Fruit fly (Drosophila melanogaster): ENCODE results near the gene Fpgs2.

Gene Fpgs2

DNA sequence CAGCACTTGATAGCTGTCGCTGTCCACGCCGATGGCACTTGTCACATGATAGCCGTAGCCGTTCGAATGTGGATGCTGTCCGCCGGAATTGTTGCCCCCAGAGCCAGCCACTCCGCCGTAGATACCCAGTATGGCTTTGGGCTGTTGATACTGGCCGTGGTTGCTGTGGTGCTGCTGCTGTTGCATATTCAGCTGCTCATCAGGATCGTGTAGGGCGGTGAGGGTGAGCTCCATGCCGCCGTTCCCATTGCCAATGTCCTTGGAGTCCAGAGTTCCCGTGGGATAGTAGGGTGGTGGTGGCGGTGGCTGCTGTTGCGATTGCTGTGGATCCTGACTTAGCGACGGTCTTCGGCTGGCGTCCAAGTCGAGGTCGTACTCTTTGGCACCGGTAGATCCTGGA lies 2.8 kb upstream of the Fpgs2 start:
- TF ChIP-seq Vsx2 (GFP tag; optimal IDR thresholded peaks at IDR 0.05; ENCODE audit: partially characterized antibody), result no peak
- no peak for TF ChIP-seq pan (optimal IDR thresholded peaks at IDR 0.05)
- TF ChIP-seq Hr78 (GFP tag; optimal IDR thresholded peaks at IDR 0.05), result no peak
- TF ChIP-seq Dif (GFP tag; optimal IDR thresholded peaks at IDR 0.05; ENCODE audit: partially characterized antibody), result no peak
- no peak for TF ChIP-seq brk (GFP tag; optimal IDR thresholded peaks at IDR 0.05)

DNA sequence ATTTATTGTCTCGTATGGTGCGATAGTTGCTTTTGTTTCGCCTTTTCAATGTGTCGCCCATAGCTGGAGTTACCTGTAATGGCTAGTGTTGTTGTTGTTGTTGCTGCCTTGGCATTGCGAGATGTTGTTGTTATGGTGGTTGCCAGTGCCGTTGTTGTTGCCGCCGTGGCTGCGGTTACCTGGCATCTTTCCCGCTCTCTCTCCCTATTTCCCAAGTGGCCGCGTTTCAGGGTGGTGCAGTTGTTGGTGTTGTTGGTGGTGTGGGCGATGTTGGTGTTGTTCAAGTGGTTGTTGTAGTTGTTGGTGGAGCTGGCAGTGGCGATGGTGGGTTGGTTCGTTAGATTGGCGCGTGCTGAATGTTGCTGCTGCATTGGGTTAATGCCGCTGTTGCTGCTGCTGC lies 567 bp upstream of the Fpgs2 start:
- TF ChIP-seq Dfd (GFP tag; optimal IDR thresholded peaks at IDR 0.05) (peak; percentile 66), br (GFP tag; optimal IDR thresholded peaks at IDR 0.05) (no peak)

DNA sequence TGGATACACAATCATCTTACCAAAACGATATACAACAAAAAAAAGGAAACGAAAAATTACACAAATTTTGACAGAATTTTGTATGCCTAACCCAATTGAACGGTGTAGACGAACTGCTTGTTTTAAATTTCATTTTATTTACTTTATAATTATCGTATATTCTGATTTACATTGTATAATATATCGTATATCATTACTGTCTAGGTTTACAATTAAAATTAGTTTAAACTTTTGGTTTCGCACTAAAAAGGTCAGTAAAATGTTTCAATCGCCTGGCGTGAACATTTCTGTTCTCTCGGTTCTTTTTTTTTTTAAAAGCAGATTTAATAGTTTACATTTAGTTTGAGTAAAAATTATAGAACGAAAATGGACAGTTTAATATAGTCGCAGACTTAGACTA lies 11.3 kb downstream of the Fpgs2 start, which contains the start of gene capu:
capu (minus strand) TSS at position 101 of the 400 bp plus-strand sequence.
- TF ChIP-seq Myc (optimal IDR thresholded peaks at IDR 0.05) (no peak), dsf (GFP tag; optimal IDR thresholded peaks at IDR 0.05; ENCODE audit: borderline replicate concordance) (no peak), ey (GFP tag; optimal IDR thresholded peaks at IDR 0.05) (no peak), Dfd (GFP tag; optimal IDR thresholded peaks at IDR 0.05) (no peak), fru (GFP tag; optimal IDR thresholded peaks at IDR 0.05) (no peak), CG9705 (GFP tag; optimal IDR thresholded peaks at IDR 0.05) (no peak), woc (GFP tag; optimal IDR thresholded peaks at IDR 0.05) (no peak), Abd-B (GFP tag; optimal IDR thresholded peaks at IDR 0.05) (no peak), jim (GFP tag; optimal IDR thresholded peaks at IDR 0.05) (no peak), Hr78 (GFP tag; optimal IDR thresholded peaks at IDR 0.05) (no peak), CG32264 (GFP tag; optimal IDR thresholded peaks at IDR 0.05) (no peak), dl (GFP tag; optimal IDR thresholded peaks at IDR 0.05; ENCODE audit: insufficient read depth in 1 of 2, partially characterized antibody in 2 of 2) (no peak), Dif (GFP tag; optimal IDR thresholded peaks at IDR 0.05; ENCODE audit: partially characterized antibody) (no peak)

dm6 chr2L:3897529-3897928 lies 16.6 kb downstream of the Fpgs2 start:
- TF ChIP-seq lola (GFP tag; optimal IDR thresholded peaks at IDR 0.05) (no peak), fru (GFP tag; optimal IDR thresholded peaks at IDR 0.05) (no peak), GATAd (GFP tag; optimal IDR thresholded peaks at IDR 0.05) (no peak), Myc (optimal IDR thresholded peaks at IDR 0.05) (no peak), Hr83 (GFP tag; optimal IDR thresholded peaks at IDR 0.05; ENCODE audit: poor library complexity, severe bottlenecking) (no peak), tai (GFP tag; optimal IDR thresholded peaks at IDR 0.05) (no peak), Dfd (GFP tag; optimal IDR thresholded peaks at IDR 0.05) (no peak)

DNA sequence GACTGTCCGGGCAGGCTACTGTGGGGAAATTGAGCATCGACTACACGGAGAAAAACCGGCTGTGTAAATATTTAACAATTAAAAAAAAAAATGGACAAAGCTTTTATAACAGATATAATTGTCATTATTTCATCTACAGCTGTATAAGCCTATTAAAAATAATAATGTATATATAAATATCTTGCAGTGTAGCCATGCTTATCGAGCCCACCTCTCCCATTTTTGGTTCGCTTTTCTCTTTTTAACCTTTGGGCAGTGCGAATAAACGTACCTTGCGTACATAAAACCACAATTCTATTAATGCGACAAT lies 17.3 kb downstream of the Fpgs2 start:
- TF ChIP-seq Hr83 (GFP tag; optimal IDR thresholded peaks at IDR 0.05; ENCODE audit: poor library complexity, severe bottlenecking) (no peak), Abd-B (GFP tag; optimal IDR thresholded peaks at IDR 0.05) (no peak), tai (GFP tag; optimal IDR thresholded peaks at IDR 0.05) (peak; percentile 62), Hnf4 (GFP tag; optimal IDR thresholded peaks at IDR 0.05) (peak; percentile 86), CG32264 (GFP tag; optimal IDR thresholded peaks at IDR 0.05) (peak; percentile 78), lola (GFP tag; optimal IDR thresholded peaks at IDR 0.05) (no peak), woc (GFP tag; optimal IDR thresholded peaks at IDR 0.05) (peak; percentile 51), ey (GFP tag; optimal IDR thresholded peaks at IDR 0.05) (peak; percentile 84), HLH106 (tag; optimal IDR thresholded peaks at IDR 0.05) (peak; percentile 90), pan (optimal IDR thresholded peaks at IDR 0.05) (no peak), Vsx2 (GFP tag; optimal IDR thresholded peaks at IDR 0.05; ENCODE audit: partially characterized antibody) (no peak), Mio (GFP tag; optimal IDR thresholded peaks at IDR 0.05) (peak; percentile 18), fru (GFP tag; optimal IDR thresholded peaks at IDR 0.05) (peak; percentile 93), Sp1 (GFP tag; optimal IDR thresholded peaks at IDR 0.05) (peak; percentile 90), jim (GFP tag; optimal IDR thresholded peaks at IDR 0.05) (no peak), foxo (GFP tag; optimal IDR thresholded peaks at IDR 0.05) (peak in 1 of 2 experiments; percentile 94), sage (GFP tag; optimal IDR thresholded peaks at IDR 0.05) (peak; percentile 84), Dfd (GFP tag; optimal IDR thresholded peaks at IDR 0.05) (peak; percentile 52), Dif (GFP tag; optimal IDR thresholded peaks at IDR 0.05; ENCODE audit: partially characterized antibody) (no peak), N (GFP tag; optimal IDR thresholded peaks at IDR 0.05) (no peak), Rel (GFP tag; optimal IDR thresholded peaks at IDR 0.05) (peak; percentile 65), Rel (tag; optimal IDR thresholded peaks at IDR 0.05) (peak; percentile 34), CG9705 (GFP tag; optimal IDR thresholded peaks at IDR 0.05) (peak; percentile 87), rgr (GFP tag; optimal IDR thresholded peaks at IDR 0.05) (peak; percentile 96), br (GFP tag; optimal IDR thresholded peaks at IDR 0.05) (peak; percentile 82), usp (GFP tag; optimal IDR thresholded peaks at IDR 0.05) (no peak), CrebA (GFP tag; optimal IDR thresholded peaks at IDR 0.05; ENCODE audit: borderline replicate concordance) (peak; percentile 49), Hr78 (GFP tag; optimal IDR thresholded peaks at IDR 0.05) (no peak), Myc (optimal IDR thresholded peaks at IDR 0.05) (no peak), psq (GFP tag; optimal IDR thresholded peaks at IDR 0.05) (peak; percentile 85), sv (GFP tag; optimal IDR thresholded peaks at IDR 0.05) (peak; percentile 9), Jra (GFP tag; optimal IDR thresholded peaks at IDR 0.05) (peak; percentile 67), brk (GFP tag; optimal IDR thresholded peaks at IDR 0.05) (peak; percentile 86), dmrt93B (GFP tag; optimal IDR thresholded peaks at IDR 0.05) (peak; percentile 78), OdsH (GFP tag; optimal IDR thresholded peaks at IDR 0.05) (peak; percentile 92), h (GFP tag; optimal IDR thresholded peaks at IDR 0.05) (peak; percentile 96), dsf (GFP tag; optimal IDR thresholded peaks at IDR 0.05; ENCODE audit: borderline replicate concordance) (peak; percentile 42), GATAd (GFP tag; optimal IDR thresholded peaks at IDR 0.05) (peak; percentile 35), dl (GFP tag; optimal IDR thresholded peaks at IDR 0.05; ENCODE audit: insufficient read depth in 1 of 2, partially characterized antibody in 2 of 2) (no peak)

Measured in whole organism, wandering third instar larva.